Fruit fly (Drosophila melanogaster) whole organism, adult: ENCODE measurements around the gene nis.

Experiments
- CG11617 ChIP-seq: fragments of 200-800 bp; sonication (Bioruptor generic); optimal IDR thresholded peaks from 2 replicates; lab custom pipeline; 2017; ENCODE audit warnings: mild to moderate bottlenecking, missing biosample characterization, missing genetic modification reagents, missing genetic modification characterization
- CG12768 ChIP-seq: fragments of 200-800 bp; sonication (Bioruptor generic); optimal IDR thresholded peaks from 2 replicates; lab custom pipeline; 2017; ENCODE audit warnings: missing biosample characterization, missing genetic modification characterization, mild to moderate bottlenecking, moderate library complexity, missing genetic modification reagents
- CG14711 ChIP-seq: fragments of 200-800 bp; sonication (Bioruptor generic); optimal IDR thresholded peaks from 2 replicates; lab custom pipeline; 2018; ENCODE audit warnings: missing biosample characterization, mild to moderate bottlenecking, missing genetic modification characterization, moderate library complexity
- CG1620 ChIP-seq: fragments of 200-800 bp; sonication (Bioruptor generic); optimal IDR thresholded peaks from 2 replicates; lab custom pipeline; 2016; ENCODE audit warnings: missing biosample characterization, missing genetic modification characterization
- CG33017 ChIP-seq: fragments of 200-800 bp; sonication (Bioruptor generic); optimal IDR thresholded peaks from 2 replicates; lab custom pipeline; 2018; ENCODE audit warnings: missing biosample characterization, mild to moderate bottlenecking, missing genetic modification characterization, moderate library complexity
- CG5204 ChIP-seq: fragments of 200-800 bp; sonication (Bioruptor generic); optimal IDR thresholded peaks from 2 replicates; lab custom pipeline; 2016; ENCODE audit warnings: missing biosample characterization, missing genetic modification characterization
- CG7045 ChIP-seq: fragments of 200-800 bp; sonication (Bioruptor generic); optimal IDR thresholded peaks from 2 replicates; lab custom pipeline; 2017; ENCODE audit warnings: missing biosample characterization, mild to moderate bottlenecking, missing genetic modification characterization
- CG7101 ChIP-seq: fragments of 200-800 bp; sonication (Bioruptor generic); optimal IDR thresholded peaks from 2 replicates; lab custom pipeline; 2018; ENCODE audit warnings: missing biosample characterization, mild to moderate bottlenecking, missing genetic modification characterization, moderate library complexity
- Clk ChIP-seq: fragments of 200-800 bp; sonication (Bioruptor generic); optimal IDR thresholded peaks from 2 replicates; lab custom pipeline; 2017; ENCODE audit warnings: missing biosample characterization, missing genetic modification characterization
- Crg-1 ChIP-seq: fragments of 200-800 bp; sonication (Bioruptor generic); optimal IDR thresholded peaks from 2 replicates; lab custom pipeline; 2016; ENCODE audit warnings: missing biosample characterization, missing genetic modification characterization
- Hr96 ChIP-seq: fragments of 200-800 bp; sonication (Bioruptor generic); optimal IDR thresholded peaks from 2 replicates; lab custom pipeline; 2016; ENCODE audit warnings: missing biosample characterization, missing genetic modification characterization
- Mnt ChIP-seq: fragments of 200-800 bp; sonication (Bioruptor generic); optimal IDR thresholded peaks from 2 replicates; lab custom pipeline; 2016; ENCODE audit warnings: missing biosample characterization, mild to moderate bottlenecking, missing genetic modification characterization
- bab1 ChIP-seq: fragments of 200-800 bp; sonication (Bioruptor generic); optimal IDR thresholded peaks from 3 replicates; lab custom pipeline; 2019; ENCODE audit warnings: missing biosample characterization, mild to moderate bottlenecking, missing genetic modification characterization, moderate library complexity
- cic ChIP-seq: fragments of 200-800 bp; sonication (Bioruptor generic); optimal IDR thresholded peaks from 2 replicates; lab custom pipeline; 2017; ENCODE audit warnings: missing biosample characterization, mild to moderate bottlenecking, missing genetic modification characterization, moderate library complexity
- cnc ChIP-seq, 2 experiments: fragments of >200 bp; optimal IDR thresholded peaks; 2 replicates each; lab custom pipeline; 2017
- kay ChIP-seq: fragments of 200-800 bp; sonication (Bioruptor generic); peaks from one replicate; lab custom pipeline; 2016; ENCODE audit warnings: missing biosample characterization, missing genetic modification characterization, borderline replicate concordance
- ovo ChIP-seq: fragments of 200-800 bp; sonication (Bioruptor generic); optimal IDR thresholded peaks from 2 replicates; lab custom pipeline; 2016; ENCODE audit warnings: missing biosample characterization, missing genetic modification characterization
- pad ChIP-seq: fragments of 200-800 bp; sonication (Bioruptor generic); optimal IDR thresholded peaks from 3 replicates; lab custom pipeline; 2017; ENCODE audit warnings: missing biosample characterization, missing genetic modification characterization, mild to moderate bottlenecking, moderate library complexity, missing genetic modification reagents
- tj ChIP-seq: fragments of 200-800 bp; sonication (Bioruptor generic); optimal IDR thresholded peaks from 3 replicates; lab custom pipeline; 2017; ENCODE audit warnings: missing biosample characterization, mild to moderate bottlenecking, missing genetic modification characterization, moderate library complexity
- toe ChIP-seq: fragments of 200-800 bp; sonication (Bioruptor generic); optimal IDR thresholded peaks from 2 replicates; lab custom pipeline; 2016; ENCODE audit warnings: missing biosample characterization, missing genetic modification characterization

The nis gene

dm6 chr2L:1587055-1587454 lies at the start of gene nis:
Gene nis (minus strand): TSS chr2L:1587155.
- TF ChIP-seq Clk (GFP tag; lab: Kevin White, UChicago) (no peak), tj (no peak), CG1620 (GFP tag; lab: Kevin White, UChicago) (no peak), Hr96 (GFP tag; lab: Kevin White, UChicago) (no peak), CG33017 (tag; lab: Kevin White, UChicago) (no peak), CG7101 (tag; lab: Kevin White, UChicago) (no peak), CG14711 (tag; lab: Kevin White, UChicago) (no peak), CG5204 (GFP tag; lab: Kevin White, UChicago) (no peak), cic (GFP tag; lab: Kevin White, UChicago) (no peak), bab1 (GFP tag; lab: Kevin White, UChicago) (no peak), CG12768 (GFP tag; lab: Kevin White, UChicago) (no peak), Mnt (GFP tag; lab: Kevin White, UChicago) (no peak), ovo (no peak), pad (GFP tag; lab: Kevin White, UChicago) (no peak), CG7045 (GFP tag; lab: Kevin White, UChicago) (no peak), kay (GFP tag; lab: Kevin White, UChicago) (no peak), toe (no peak), CG11617 (GFP tag; lab: Kevin White, UChicago) (no peak)

DNA sequence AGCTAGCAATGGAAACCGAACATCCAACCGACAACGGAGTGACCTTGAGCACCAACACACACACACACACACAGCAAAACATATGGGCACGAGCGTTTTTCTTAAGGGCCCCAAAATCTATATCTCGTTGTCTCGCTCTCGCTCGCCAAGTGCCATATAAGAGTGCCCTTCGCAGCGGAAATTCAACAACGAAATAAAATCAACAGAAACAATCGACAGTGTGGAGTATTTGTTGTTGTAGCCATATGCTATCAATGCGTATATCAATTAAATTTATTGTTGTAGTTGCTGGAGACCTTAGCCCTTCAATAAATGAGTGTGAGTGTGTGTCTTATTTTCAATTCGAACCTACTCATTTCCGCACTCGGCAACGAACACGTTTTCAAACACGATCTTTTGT lies 49.6 kb upstream of the nis start:
- no peak for TF ChIP-seq ovo

- TF ChIP-seq ovo (no peak), toe (no peak), CG33017 (tag; lab: Kevin White, UChicago) (no peak), CG12768 (GFP tag; lab: Kevin White, UChicago) (no peak), tj (no peak), cnc (optimal IDR thresholded peaks at IDR 0.05; lab: Kevin White, UChicago) (no peak), cic (GFP tag; lab: Kevin White, UChicago) (no peak), CG7101 (tag; lab: Kevin White, UChicago) (no peak), Crg-1 (GFP tag; lab: Kevin White, UChicago) (no peak), kay (GFP tag; lab: Kevin White, UChicago) (no peak), Mnt (GFP tag; lab: Kevin White, UChicago) (no peak), CG14711 (tag; lab: Kevin White, UChicago) (no peak), CG11617 (GFP tag; lab: Kevin White, UChicago) (no peak), CG5204 (GFP tag; lab: Kevin White, UChicago) (no peak), CG1620 (GFP tag; lab: Kevin White, UChicago) (no peak), bab1 (GFP tag; lab: Kevin White, UChicago) (no peak), Hr96 (GFP tag; lab: Kevin White, UChicago) (no peak), Clk (GFP tag; lab: Kevin White, UChicago) (no peak), pad (GFP tag; lab: Kevin White, UChicago) (no peak), CG7045 (GFP tag; lab: Kevin White, UChicago) (no peak)
Measured at dm6 chr2L:1634099-1634856, 47.3 kb upstream of the nis start.

- no peak for TF ChIP-seq Clk (GFP tag; lab: Kevin White, UChicago)
- TF ChIP-seq Crg-1 (GFP tag; lab: Kevin White, UChicago) = no peak
- no peak for TF ChIP-seq Mnt (GFP tag; lab: Kevin White, UChicago)
- no peak for TF ChIP-seq CG14711 (tag; lab: Kevin White, UChicago)
- no peak for TF ChIP-seq CG12768 (GFP tag; lab: Kevin White, UChicago)
- no peak for TF ChIP-seq cic (GFP tag; lab: Kevin White, UChicago)
- no peak for TF ChIP-seq kay (GFP tag; lab: Kevin White, UChicago)
- TF ChIP-seq Hr96 (GFP tag; lab: Kevin White, UChicago) = no peak
- no peak for TF ChIP-seq toe
- no peak for TF ChIP-seq cnc (optimal IDR thresholded peaks at IDR 0.05; lab: Kevin White, UChicago)
- no peak for TF ChIP-seq pad (GFP tag; lab: Kevin White, UChicago)
- TF ChIP-seq tj = no peak
- TF ChIP-seq CG33017 (tag; lab: Kevin White, UChicago) = no peak
- TF ChIP-seq CG11617 (GFP tag; lab: Kevin White, UChicago) = no peak
Measured at dm6 chr2L:1633397-1633796, 46.4 kb upstream of the nis start.

- TF ChIP-seq bab1 (GFP tag; lab: Kevin White, UChicago) (no peak), cnc (optimal IDR thresholded peaks at IDR 0.05; lab: Kevin White, UChicago) (no peak), ovo (no peak), Hr96 (GFP tag; lab: Kevin White, UChicago) (no peak), Clk (GFP tag; lab: Kevin White, UChicago) (no peak), CG14711 (tag; lab: Kevin White, UChicago) (no peak), cic (GFP tag; lab: Kevin White, UChicago) (no peak), toe (no peak), pad (GFP tag; lab: Kevin White, UChicago) (no peak), CG11617 (GFP tag; lab: Kevin White, UChicago) (no peak), Mnt (GFP tag; lab: Kevin White, UChicago) (no peak), Crg-1 (GFP tag; lab: Kevin White, UChicago) (no peak), CG5204 (GFP tag; lab: Kevin White, UChicago) (no peak)
Measured at dm6 chr2L:1632730-1633172, 45.8 kb upstream of the nis start.
